Fruit fly (Drosophila melanogaster) whole organism, embryonic: ENCODE measurements around the gene DopEcR.

Experiments used
- ATbp ChIP-seq: fragments of 200-800 bp; sonication (Bioruptor generic); optimal IDR thresholded peaks from 2 replicates; lab custom pipeline; 2017; ENCODE audit warnings: missing biosample characterization, mild to moderate bottlenecking, missing genetic modification characterization, missing genetic modification reagents
- B-H1 ChIP-seq: fragments of 200-800 bp; sonication (Bioruptor generic); IDR thresholded peaks from 3 replicates; pipeline ENCODE4 v1.3.6; 2022; ENCODE audit warnings: missing biosample characterization, missing genetic modification characterization
- CG1024 ChIP-seq: fragments of 200-800 bp; sonication (Bioruptor generic); IDR thresholded peaks from 2 replicates; pipeline ENCODE4 v1.3.6; 2022; ENCODE audit warnings: missing biosample characterization, missing genetic modification characterization
- CG10959 ChIP-seq: fragments of 200-800 bp; sonication (Bioruptor generic); IDR thresholded peaks from 2 replicates; pipeline ENCODE4 v1.3.6; 2022; ENCODE audit warnings: missing biosample characterization, missing genetic modification characterization
- CG11398 ChIP-seq: fragments of 200-800 bp; sonication (Bioruptor generic); optimal IDR thresholded peaks from 2 replicates; lab custom pipeline; 2016; ENCODE audit warnings: missing biosample characterization, missing genetic modification characterization
- CG12236 ChIP-seq: fragments of 200-800 bp; sonication (Bioruptor generic); optimal IDR thresholded peaks from 2 replicates; lab custom pipeline; 2016; ENCODE audit warnings: missing biosample characterization, missing genetic modification characterization
- CG12659 ChIP-seq: fragments of 200-800 bp; sonication (Bioruptor generic); optimal IDR thresholded peaks from 3 replicates; lab custom pipeline; 2017; ENCODE audit warnings: mild to moderate bottlenecking, missing biosample characterization, missing genetic modification reagents, missing genetic modification characterization
- CG12744 ChIP-seq: fragments of 200-800 bp; sonication (Bioruptor generic); optimal IDR thresholded peaks from 2 replicates; lab custom pipeline; 2016; ENCODE audit warnings: missing biosample characterization, missing genetic modification characterization
- CG14014 ChIP-seq: fragments of 200-800 bp; sonication (Bioruptor generic); IDR thresholded peaks from 2 replicates; pipeline ENCODE4 v1.3.6; 2022; ENCODE audit warnings: missing biosample characterization, missing genetic modification characterization
- CG14965 ChIP-seq: fragments of 200-800 bp; sonication (Bioruptor generic); optimal IDR thresholded peaks from 2 replicates; lab custom pipeline; 2016; ENCODE audit warnings: missing biosample characterization, missing genetic modification characterization, borderline replicate concordance
- CG15073 ChIP-seq: fragments of 200-800 bp; sonication (Bioruptor generic); optimal IDR thresholded peaks from 2 replicates; lab custom pipeline; 2016; ENCODE audit warnings: missing biosample characterization, missing genetic modification characterization
- CG17568 ChIP-seq: fragments of 200-800 bp; sonication (Bioruptor generic); optimal IDR thresholded peaks from 2 replicates; lab custom pipeline; 2018; ENCODE audit warnings: missing biosample characterization, mild to moderate bottlenecking, missing genetic modification characterization, moderate library complexity
- CG17829 ChIP-seq: fragments of 200-800 bp; optimal IDR thresholded peaks from 2 replicates; lab custom pipeline; 2019; ENCODE audit warnings: missing biosample characterization, mild to moderate bottlenecking, missing genetic modification characterization, moderate library complexity
- CG4820 ChIP-seq: fragments of 200-800 bp; sonication (Bioruptor generic); optimal IDR thresholded peaks from 3 replicates; lab custom pipeline; 2016; ENCODE audit warnings: missing biosample characterization, missing genetic modification characterization
- CG6175 ChIP-seq: fragments of 200-800 bp; sonication (Bioruptor generic); IDR thresholded peaks from 3 replicates; pipeline ENCODE4 v1.3.6; 2022; ENCODE audit warnings: missing biosample characterization, missing genetic modification characterization
- CG6813 ChIP-seq: fragments of 200-800 bp; sonication (Bioruptor generic); optimal IDR thresholded peaks from 2 replicates; lab custom pipeline; 2017; ENCODE audit warnings: missing biosample characterization, missing genetic modification characterization, mild to moderate bottlenecking, moderate library complexity, missing genetic modification reagents
- CG7786 ChIP-seq: fragments of 200-800 bp; sonication (Bioruptor generic); optimal IDR thresholded peaks from 2 replicates; lab custom pipeline; 2016; ENCODE audit warnings: missing biosample characterization, missing genetic modification characterization
- CG8765 ChIP-seq: fragments of 200-800 bp; sonication (Bioruptor generic); IDR thresholded peaks from 2 replicates; pipeline ENCODE4 v1.3.6; 2022; ENCODE audit warnings: missing biosample characterization, missing genetic modification characterization
- CG9797 ChIP-seq: fragments of 200-800 bp; sonication (Bioruptor generic); optimal IDR thresholded peaks from 3 replicates; lab custom pipeline; 2018; ENCODE audit warnings: missing biosample characterization, mild to moderate bottlenecking, missing genetic modification characterization
- CTCF ChIP-seq: fragments of 200-800 bp; sonication (Bioruptor generic); optimal IDR thresholded peaks from 2 replicates; lab custom pipeline; 2017; ENCODE audit warnings: missing biosample characterization, mild to moderate bottlenecking, missing genetic modification characterization, moderate library complexity
- CoRest ChIP-seq: fragments of 200-800 bp; sonication (Bioruptor generic); optimal IDR thresholded peaks from 3 replicates; lab custom pipeline; 2018; ENCODE audit warnings: missing biosample characterization, mild to moderate bottlenecking, missing genetic modification characterization, moderate library complexity
- Dip2 ChIP-seq: fragments of 200-800 bp; sonication (Bioruptor generic); IDR thresholded peaks from 2 replicates; pipeline ENCODE4 v1.3.6; 2022; ENCODE audit warnings: missing biosample characterization, missing genetic modification characterization
- Dref ChIP-seq: fragments of 200-800 bp; sonication (Bioruptor generic); IDR thresholded peaks from 2 replicates; pipeline ENCODE4 v1.3.6; 2022; ENCODE audit warnings: missing biosample characterization, missing genetic modification characterization
- HmgD ChIP-seq: fragments of 200-800 bp; sonication (Bioruptor generic); optimal IDR thresholded peaks from 3 replicates; lab custom pipeline; 2016; ENCODE audit warnings: missing biosample characterization, missing genetic modification characterization
- Hr39 ChIP-seq: fragments of >200 bp; optimal IDR thresholded peaks from 2 replicates; lab custom pipeline; 2017
- Hr78 ChIP-seq, 2 experiments: fragments of 200-800 bp in 1 of 2; fragments of >200 bp in 1 of 2; sonication (Bioruptor generic) in 1 of 2; optimal IDR thresholded peaks; 2 replicates each; lab custom pipeline; 2017 to 2019; ENCODE audit warnings: missing biosample characterization in 2 of 2, missing genetic modification characterization in 2 of 2, mild to moderate bottlenecking in 1 of 2, moderate library complexity in 1 of 2
- MTF-1 ChIP-seq: fragments of 200-800 bp; sonication (Bioruptor generic); optimal IDR thresholded peaks from 2 replicates; lab custom pipeline; 2018; ENCODE audit warnings: missing biosample characterization, mild to moderate bottlenecking, missing genetic modification characterization, borderline replicate concordance
- Poxn ChIP-seq: fragments of 200-800 bp; sonication (Bioruptor generic); IDR thresholded peaks from 2 replicates; pipeline ENCODE4 v1.3.6; 2022; ENCODE audit warnings: missing biosample characterization, missing genetic modification characterization
- Side ChIP-seq: fragments of 200-800 bp; sonication (Bioruptor generic); optimal IDR thresholded peaks from 2 replicates; lab custom pipeline; 2016; ENCODE audit warnings: missing biosample characterization, missing genetic modification characterization
- Sox100B ChIP-seq: fragments of 200-800 bp; sonication (Bioruptor generic); optimal IDR thresholded peaks from 3 replicates; lab custom pipeline; 2018; ENCODE audit warnings: missing biosample characterization, mild to moderate bottlenecking, missing genetic modification characterization
- Sox102F ChIP-seq: fragments of 200-800 bp; sonication (Bioruptor generic); optimal IDR thresholded peaks from 2 replicates; lab custom pipeline; 2018; ENCODE audit warnings: missing biosample characterization, mild to moderate bottlenecking, missing genetic modification characterization, moderate library complexity
- Sry-δ ChIP-seq: fragments of 200-800 bp; sonication (Bioruptor generic); optimal IDR thresholded peaks from 2 replicates; lab custom pipeline; 2016; ENCODE audit warnings: missing biosample characterization, missing genetic modification characterization
- ap ChIP-seq: fragments of 200-800 bp; sonication (Bioruptor generic); IDR thresholded peaks from 2 replicates; pipeline ENCODE4 v1.3.6; 2022; ENCODE audit warnings: missing biosample characterization, missing genetic modification characterization
- dimm ChIP-seq: fragments of 200-800 bp; sonication (Bioruptor generic); IDR thresholded peaks from 2 replicates; pipeline ENCODE4 v1.3.6; 2022; ENCODE audit warnings: missing biosample characterization, missing genetic modification characterization
- dmrt99B ChIP-seq: fragments of 200-800 bp; sonication (Bioruptor generic); optimal IDR thresholded peaks from 2 replicates; lab custom pipeline; 2018; ENCODE audit warnings: missing biosample characterization, mild to moderate bottlenecking, missing genetic modification characterization, moderate library complexity
- en ChIP-seq: fragments of 200-800 bp; sonication (Bioruptor generic); optimal IDR thresholded peaks from 2 replicates; lab custom pipeline; 2016; ENCODE audit warnings: missing biosample characterization, missing genetic modification characterization
- eve ChIP-seq, 2 experiments: fragments of >200 bp; optimal IDR thresholded peaks; 2 replicates each; lab custom pipeline; 2017; ENCODE audit warnings: missing biosample characterization in 2 of 2, missing genetic modification characterization in 2 of 2
- gfzf ChIP-seq: fragments of 200-800 bp; sonication (Bioruptor generic); optimal IDR thresholded peaks from 2 replicates; lab custom pipeline; 2016; ENCODE audit warnings: missing biosample characterization, mild to moderate bottlenecking, missing genetic modification characterization, moderate library complexity
- ken ChIP-seq: fragments of 200-800 bp; sonication (Bioruptor generic); IDR thresholded peaks from 3 replicates; pipeline ENCODE4 v1.3.6; 2022; ENCODE audit warnings: missing biosample characterization, missing genetic modification characterization
- klu ChIP-seq: fragments of 200-800 bp; sonication (Bioruptor generic); IDR thresholded peaks from 2 replicates; pipeline ENCODE4 v1.3.6; 2022; ENCODE audit warnings: missing biosample characterization, missing genetic modification characterization
- nom ChIP-seq: fragments of 200-800 bp; sonication (Bioruptor generic); optimal IDR thresholded peaks from 2 replicates; lab custom pipeline; 2017; ENCODE audit warnings: missing biosample characterization, missing genetic modification characterization, mild to moderate bottlenecking, moderate library complexity, missing genetic modification reagents
- oc ChIP-seq: fragments of 200-800 bp; sonication (Bioruptor generic); optimal IDR thresholded peaks from 2 replicates; lab custom pipeline; 2018; ENCODE audit warnings: missing biosample characterization, mild to moderate bottlenecking, missing genetic modification characterization, moderate library complexity
- ranshi ChIP-seq: fragments of 200-800 bp; sonication (Bioruptor generic); IDR thresholded peaks from 2 replicates; pipeline ENCODE4 v1.3.6; 2022; ENCODE audit warnings: missing biosample characterization, missing genetic modification characterization
- row ChIP-seq: fragments of 200-800 bp; sonication (Bioruptor generic); IDR thresholded peaks from 3 replicates; pipeline ENCODE4 v1.3.6; 2022; ENCODE audit warnings: missing biosample characterization, missing genetic modification characterization
- sna ChIP-seq: fragments of 200-800 bp; sonication (Bioruptor generic); IDR thresholded peaks from 2 replicates; pipeline ENCODE4 v1.3.6; 2022; ENCODE audit warnings: missing biosample characterization, missing genetic modification characterization; ENCODE audit not compliant: partially characterized antibody
- sr ChIP-seq: fragments of 200-800 bp; sonication (Bioruptor generic); IDR thresholded peaks from 3 replicates; pipeline ENCODE4 v1.3.6; 2022; ENCODE audit warnings: missing biosample characterization, missing genetic modification characterization
- tap ChIP-seq: fragments of 200-800 bp; optimal IDR thresholded peaks from 3 replicates; lab custom pipeline; 2019; ENCODE audit warnings: missing biosample characterization, mild to moderate bottlenecking, missing genetic modification characterization, moderate library complexity
- toy ChIP-seq: fragments of 200-800 bp; sonication (Bioruptor generic); IDR thresholded peaks from 2 replicates; pipeline ENCODE4 v1.3.6; 2022; ENCODE audit warnings: missing biosample characterization, missing genetic modification characterization
- vfl ChIP-seq: fragments of 200-800 bp; sonication (Bioruptor generic); optimal IDR thresholded peaks from 2 replicates; lab custom pipeline; 2016; ENCODE audit warnings: missing biosample characterization, missing genetic modification characterization
- vnd ChIP-seq: fragments of 200-800 bp; sonication (Bioruptor generic); IDR thresholded peaks from 3 replicates; pipeline ENCODE4 v1.3.6; 2022; ENCODE audit warnings: missing biosample characterization, missing genetic modification characterization; ENCODE audit not compliant: partially characterized antibody
- z ChIP-seq: fragments of 200-800 bp; sonication (Bioruptor generic); IDR thresholded peaks from 3 replicates; pipeline ENCODE4 v1.3.6; 2022; ENCODE audit warnings: missing biosample characterization, missing genetic modification characterization

DopEcR gene

dm6 chr3L:4411025-4411873, 31.1 kb upstream of the DopEcR start (continued):
- TF ChIP-seq CG17568 (no peak), CG4820 (GFP tag; lab: Kevin White, UChicago) (no peak), CG12744 (no peak), eve (GFP tag; optimal IDR thresholded peaks at IDR 0.05; lab: Kevin White, UChicago) (peak in 1 of 2 experiments; percentile 76), HmgD (GFP tag; lab: Kevin White, UChicago) (no peak), CG6813 (GFP tag; lab: Kevin White, UChicago) (no peak), dimm (GFP tag; lab: Robert Waterston, UW) (no peak), CG7786 (GFP tag; lab: Kevin White, UChicago) (no peak), ap (GFP tag; lab: Robert Waterston, UW) (no peak), Poxn (GFP tag; lab: Robert Waterston, UW) (no peak), CG15073 (GFP tag; lab: Kevin White, UChicago) (no peak), MTF-1 (GFP tag; lab: Kevin White, UChicago) (no peak), z (GFP tag; lab: Robert Waterston, UW) (no peak), en (GFP tag; lab: Kevin White, UChicago) (no peak), CG6175 (GFP tag; lab: Robert Waterston, UW) (peak; percentile 72; the same call in 2 of the 3 replicates), klu (GFP tag; lab: Robert Waterston, UW) (no peak), CG10959 (GFP tag; lab: Robert Waterston, UW) (no peak), sna (GFP tag; lab: Robert Waterston, UW) (no peak), row (GFP tag; lab: Robert Waterston, UW) (peak; percentile 25; the same call in 1 of the 3 replicates), gfzf (GFP tag; lab: Kevin White, UChicago) (no peak), CG17829 (tag; lab: Kevin White, UChicago) (no peak), CG1024 (GFP tag; lab: Robert Waterston, UW) (no peak), ken (no peak), oc (peak; percentile 3), CTCF (GFP tag; lab: Kevin White, UChicago) (no peak), ATbp (GFP tag; lab: Kevin White, UChicago) (no peak), Hr78 (GFP tag; optimal IDR thresholded peaks at IDR 0.05; lab: Kevin White, UChicago) (peak in 1 of 2 experiments; percentile 3), B-H1 (no peak), CG9797 (GFP tag; lab: Kevin White, UChicago) (no peak), CG14965 (no peak), Sry-δ (GFP tag; lab: Kevin White, UChicago) (no peak), Side (GFP tag; lab: Kevin White, UChicago) (no peak), ranshi (no peak), sr (GFP tag; lab: Robert Waterston, UW) (peak; percentile 66; the same call in 2 of the 3 replicates), dmrt99B (no peak), tap (tag; lab: Kevin White, UChicago) (no peak), Hr39 (lab: Kevin White, UChicago) (no peak), nom (GFP tag; lab: Kevin White, UChicago) (no peak), Sox102F (GFP tag; lab: Kevin White, UChicago) (peak; percentile 13), Sox100B (no peak), vnd (no peak), Dip2 (GFP tag; lab: Robert Waterston, UW) (no peak), CG8765 (no peak), CG14014 (GFP tag; lab: Robert Waterston, UW) (0 out of 2 replicates have a peak, but pooled peaks have one; percentile 23), vfl (GFP tag; lab: Kevin White, UChicago) (no peak), Dref (GFP tag; lab: Robert Waterston, UW) (no peak), CG11398 (no peak), toy (GFP tag; lab: Robert Waterston, UW) (no peak), CG12236 (GFP tag; lab: Kevin White, UChicago) (no peak), CoRest (tag; lab: Kevin White, UChicago) (no peak), CG12659 (GFP tag; lab: Kevin White, UChicago) (no peak)
